Worm (Caenorhabditis elegans): ENCODE data around the gene strd-1.

ce11 chrIII:10905112-10905511 is 42.1 kb upstream of the strd-1 start:
- TF ChIP-seq unc-62 (GFP tag; optimal IDR thresholded peaks at IDR 0.05), result peak; percentile 29
- no peak for TF ChIP-seq nhr-25 (tag; optimal IDR thresholded peaks at IDR 0.05)
- no peak for TF ChIP-seq skn-1 (tag; optimal IDR thresholded peaks at IDR 0.05)
- TF ChIP-seq jun-1 (tag; optimal IDR thresholded peaks at IDR 0.05), result peak; percentile 2
